Worm (Caenorhabditis elegans) whole organism, L4/young adult: ENCODE results near the gene cyn-4.

Source experiments
- W03F9.2 ChIP-seq: fragments of 150-350 bp; optimal IDR thresholded peaks from 2 replicates; lab custom pipeline; 2014; ENCODE audit warnings: missing biosample characterization, missing genetic modification characterization
- dao-5 ChIP-seq: sonication (generic microtip); optimal IDR thresholded peaks from 2 replicates; lab custom pipeline; 2016; ENCODE audit warnings: missing genotype, missing genetic modification characterization, moderate library complexity, missing compliant biosample characterization
- him-1 ChIP-seq: sonication (generic microtip); optimal IDR thresholded peaks from 2 replicates; lab custom pipeline; 2016; ENCODE audit warnings: missing genotype, missing genetic modification reagents, missing genetic modification characterization, missing compliant biosample characterization

The cyn-4 gene

DNA sequence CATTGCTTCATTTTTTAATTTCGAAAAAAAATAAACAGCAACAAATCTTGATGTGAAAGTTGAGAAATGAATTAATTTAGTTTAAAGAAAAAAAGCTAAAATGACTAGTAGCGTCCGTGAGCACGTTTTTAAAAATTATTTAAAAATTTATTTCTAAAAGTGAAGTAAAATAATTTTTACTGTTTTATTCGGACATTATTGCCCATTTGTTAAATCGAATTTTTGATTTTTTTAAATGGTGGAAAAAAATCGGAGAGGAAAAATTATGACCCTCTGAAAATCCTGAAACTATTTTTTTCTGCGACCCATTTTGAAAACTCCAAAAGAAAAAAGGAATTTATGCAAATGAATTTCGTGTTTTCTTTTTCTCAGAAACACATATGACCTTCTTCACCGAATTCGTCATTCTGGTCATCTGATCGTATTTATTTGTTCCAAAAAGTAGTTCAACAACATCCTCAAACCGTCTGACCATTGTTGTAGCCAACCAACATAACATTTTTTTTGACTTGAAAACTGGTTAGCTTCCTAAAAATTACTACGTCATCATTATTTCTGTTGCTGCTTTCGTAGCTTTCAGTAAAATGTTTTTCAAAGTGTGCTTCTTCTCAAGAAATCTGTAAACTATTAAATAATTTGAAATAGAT, 13.6 kb upstream of the cyn-4 start, which contains the start of gene F44F4.3:
Gene F44F4.3 (minus strand): TSS at position 51 of the 647 bp plus-strand sequence.
- TF ChIP-seq him-1 (no peak), W03F9.2 (tag; lab: Kevin White, UChicago) (no peak), dao-5 (tag; lab: Kevin White, UChicago) (no peak)

DNA sequence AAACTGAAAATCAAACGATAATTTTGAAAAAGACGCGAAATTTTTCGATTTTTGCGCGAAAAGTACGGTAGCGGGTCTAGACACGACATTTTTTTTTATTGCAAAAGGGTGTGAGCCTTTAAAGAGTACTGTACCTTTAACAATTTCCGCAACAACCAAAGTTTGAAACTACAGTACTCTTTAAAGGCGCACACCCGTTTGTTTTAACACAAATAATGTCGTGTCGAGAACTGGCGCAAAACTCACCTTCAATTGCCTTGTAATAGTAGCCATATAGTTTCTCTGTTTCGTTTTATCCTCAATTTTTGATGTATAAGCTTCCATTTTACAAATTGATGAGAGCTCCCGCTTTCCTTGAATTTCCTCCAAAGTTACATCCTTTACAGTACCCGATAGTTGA, 12.8 kb upstream of the cyn-4 start:
- no peak for TF ChIP-seq W03F9.2 (tag; lab: Kevin White, UChicago)
- no peak for TF ChIP-seq dao-5 (tag; lab: Kevin White, UChicago)
- TF ChIP-seq him-1 = no peak

ce11 chrII:10884396-10884795, 12.0 kb upstream of the cyn-4 start, which contains the start of gene egg-3:
TSS of gene egg-3 (minus strand) at chrII:10884441.
- TF ChIP-seq him-1 (no peak), W03F9.2 (tag; lab: Kevin White, UChicago) (no peak), dao-5 (tag; lab: Kevin White, UChicago) (no peak)

- no peak for TF ChIP-seq W03F9.2 (tag; lab: Kevin White, UChicago)
- no peak for TF ChIP-seq him-1
- TF ChIP-seq dao-5 (tag; lab: Kevin White, UChicago) = no peak
Observed at ce11 chrII:10880625-10881024, 8.2 kb upstream of the cyn-4 start, which contains the start of gene lurp-1. TSS of gene lurp-1 (plus strand) at chrII:10880925.

ce11 chrII:10873631-10874030, 1.2 kb upstream of the cyn-4 start, which contains the start of gene orc-2:
TSS of gene orc-2 (plus strand) at chrII:10873931.
- no peak for TF ChIP-seq dao-5 (tag; lab: Kevin White, UChicago)
- TF ChIP-seq him-1 = no peak
- TF ChIP-seq W03F9.2 (tag; lab: Kevin White, UChicago) = no peak

DNA sequence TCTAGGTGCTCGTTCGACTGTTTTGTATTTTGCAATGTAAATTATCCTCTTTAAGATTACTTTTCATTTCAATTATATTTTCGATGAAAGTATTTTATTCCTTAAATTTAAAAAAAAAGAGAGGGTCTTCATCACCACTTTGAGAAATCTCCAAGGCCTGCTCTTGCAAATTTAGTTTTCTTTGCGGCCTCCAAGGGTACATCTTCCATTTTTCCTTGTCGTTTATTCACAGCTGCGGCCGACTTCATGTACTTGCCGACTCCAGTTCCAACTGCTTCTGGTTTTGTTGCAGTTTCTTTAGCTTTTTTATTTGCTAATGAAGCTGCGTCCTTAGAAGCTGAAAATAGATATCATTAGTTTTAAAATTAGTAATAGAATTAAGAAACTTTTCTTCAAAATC, 1.7 kb downstream of the cyn-4 start:
- TF ChIP-seq him-1 (no peak), W03F9.2 (tag; lab: Kevin White, UChicago) (no peak), dao-5 (tag; lab: Kevin White, UChicago) (no peak)

ce11 chrII:10868670-10869246, 3.7 kb downstream of the cyn-4 start, which contains the start of the genes gmps-1 and cap-2:
TSS of gene gmps-1 (minus strand) at chrII:10868720.
TSS of gene cap-2 (plus strand) at chrII:10869196.
- peak; percentile 95 for TF ChIP-seq W03F9.2 (tag; lab: Kevin White, UChicago)
- peak; percentile 95 for TF ChIP-seq him-1
- TF ChIP-seq dao-5 (tag; lab: Kevin White, UChicago) = no peak

DNA sequence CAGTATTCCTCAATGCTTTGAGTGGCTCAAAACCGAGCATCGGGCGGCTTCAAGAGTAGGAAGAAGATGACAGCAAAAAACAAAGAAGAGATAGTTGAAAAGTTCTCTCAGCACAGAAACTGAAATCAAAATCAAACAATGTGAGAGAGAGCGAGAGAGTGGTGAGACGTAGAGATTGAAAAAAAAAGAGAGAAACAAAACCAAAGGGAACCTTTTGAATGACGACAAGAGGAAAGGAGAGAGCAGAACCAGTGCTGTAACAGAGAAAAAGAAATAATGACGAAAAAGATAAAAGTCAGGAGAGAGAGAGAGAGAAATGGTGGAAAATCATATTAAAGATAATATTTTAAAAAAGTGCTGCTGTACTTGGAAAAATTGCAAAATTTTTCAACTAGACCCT, 5.2 kb downstream of the cyn-4 start:
- no peak for TF ChIP-seq him-1
- TF ChIP-seq dao-5 (tag; lab: Kevin White, UChicago) = no peak
- TF ChIP-seq W03F9.2 (tag; lab: Kevin White, UChicago) = no peak

ce11 chrII:10862749-10863656, 9.4 kb downstream of the cyn-4 start:
- TF ChIP-seq dao-5 (tag; lab: Kevin White, UChicago) = no peak
- TF ChIP-seq W03F9.2 (tag; lab: Kevin White, UChicago) = no peak
- TF ChIP-seq him-1 = no peak

- TF ChIP-seq W03F9.2 (tag; lab: Kevin White, UChicago) = no peak
- no peak for TF ChIP-seq him-1
- TF ChIP-seq dao-5 (tag; lab: Kevin White, UChicago) = no peak
Observed at ce11 chrII:10861723-10862486, 10.5 kb downstream of the cyn-4 start.

ce11 chrII:10861305-10861704, 11.1 kb downstream of the cyn-4 start:
- no peak for TF ChIP-seq him-1
- no peak for TF ChIP-seq W03F9.2 (tag; lab: Kevin White, UChicago)
- no peak for TF ChIP-seq dao-5 (tag; lab: Kevin White, UChicago)

DNA sequence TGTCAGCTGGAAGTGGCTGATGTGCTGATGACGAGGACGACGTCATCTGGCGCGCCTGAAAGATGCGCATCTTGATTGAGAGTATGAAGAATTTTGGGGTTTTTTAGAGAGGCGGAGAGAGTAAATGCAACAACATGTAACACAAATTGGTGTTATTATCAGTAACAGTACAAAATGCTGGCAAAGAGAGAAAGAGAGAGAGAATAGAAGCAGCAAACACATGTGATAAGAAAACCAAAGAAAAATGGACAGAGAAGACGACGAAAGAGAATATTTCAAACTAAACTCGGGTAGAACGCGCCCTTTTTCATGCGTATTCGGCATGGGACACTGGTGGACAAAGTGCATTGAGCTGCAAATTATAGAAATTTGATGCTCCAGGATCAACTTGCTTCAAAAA, 11.6 kb downstream of the cyn-4 start, which contains the start of gene M106.3:
Gene M106.3 (minus strand): TSS at position 70 of the 400 bp plus-strand sequence.
- TF ChIP-seq W03F9.2 (tag; lab: Kevin White, UChicago) (no peak), him-1 (no peak)

- no peak for TF ChIP-seq W03F9.2 (tag; lab: Kevin White, UChicago)
- no peak for TF ChIP-seq him-1
- TF ChIP-seq dao-5 (tag; lab: Kevin White, UChicago) = no peak
Observed at ce11 chrII:10859359-10859758, 13.1 kb downstream of the cyn-4 start.
